Fruit fly (Drosophila melanogaster): ENCODE data around the gene CG14965.
A peak's percentile ranks its signal among the peaks of the same experiment; 100 is the strongest.

Gene CG14965

dm6 chr3L:3205349-3205748 is 13.1 kb upstream of the CG14965 start, which contains the start of gene CG32277:
CG32277 (minus strand) TSS chr3L:3205449.
- no peak for TF ChIP-seq Hr39 (GFP tag; optimal IDR thresholded peaks at IDR 0.05)
- TF ChIP-seq CG8632 (GFP tag; optimal IDR thresholded peaks at IDR 0.05) = no peak
- no peak for TF ChIP-seq lz (GFP tag; optimal IDR thresholded peaks at IDR 0.05)
- no peak for TF ChIP-seq acj6 (GFP tag; optimal IDR thresholded peaks at IDR 0.05)
- no peak for TF ChIP-seq CG4318 (GFP tag; optimal IDR thresholded peaks at IDR 0.05)
- TF ChIP-seq Lpt (GFP tag; optimal IDR thresholded peaks at IDR 0.05) = no peak
- TF ChIP-seq fd59A (GFP tag; optimal IDR thresholded peaks at IDR 0.05) = no peak
- TF ChIP-seq CG11902 (GFP tag; optimal IDR thresholded peaks at IDR 0.05) = no peak
- no peak for TF ChIP-seq Hr38 (GFP tag; optimal IDR thresholded peaks at IDR 0.05)
- TF ChIP-seq Met (GFP tag; optimal IDR thresholded peaks at IDR 0.05) = no peak
- TF ChIP-seq Gug (GFP tag; IDR thresholded peaks at IDR 0.05) = no peak

dm6 chr3L:3204348-3204747 is 12.1 kb upstream of the CG14965 start, which contains the start of gene CG33159:
CG33159 (minus strand) TSS chr3L:3204448.
- no peak for TF ChIP-seq dsx (GFP tag; optimal IDR thresholded peaks at IDR 0.05; ENCODE audit: poor library complexity, severe bottlenecking)
- TF ChIP-seq OdsH (GFP tag; optimal IDR thresholded peaks at IDR 0.05) = no peak
- TF ChIP-seq CG1621 (tag; optimal IDR thresholded peaks at IDR 0.05) = no peak
- TF ChIP-seq Gug (GFP tag; IDR thresholded peaks at IDR 0.05) = no peak
- TF ChIP-seq acj6 (GFP tag; optimal IDR thresholded peaks at IDR 0.05) = no peak
- TF ChIP-seq CG11762 (GFP tag; optimal IDR thresholded peaks at IDR 0.05; ENCODE audit: insufficient read depth) = no peak
- no peak for TF ChIP-seq CG31627 (GFP tag; optimal IDR thresholded peaks at IDR 0.05)
- no peak for TF ChIP-seq Sox102F (GFP tag; optimal IDR thresholded peaks at IDR 0.05)
- no peak for TF ChIP-seq fd59A (GFP tag; optimal IDR thresholded peaks at IDR 0.05)
- no peak for TF ChIP-seq topi (GFP tag; optimal IDR thresholded peaks at IDR 0.05)
- TF ChIP-seq CG15336 (GFP tag; IDR thresholded peaks at IDR 0.05) = no peak
- no peak for TF ChIP-seq CG6163 (GFP tag; IDR thresholded peaks at IDR 0.05)
- TF ChIP-seq CG6854 (GFP tag; optimal IDR thresholded peaks at IDR 0.05) = no peak
- no peak for TF ChIP-seq CG32006 (GFP tag; optimal IDR thresholded peaks at IDR 0.05)
- no peak for TF ChIP-seq CG8119 (GFP tag; IDR thresholded peaks at IDR 0.05)
- TF ChIP-seq fd85E (GFP tag; optimal IDR thresholded peaks at IDR 0.05) = no peak

DNA sequence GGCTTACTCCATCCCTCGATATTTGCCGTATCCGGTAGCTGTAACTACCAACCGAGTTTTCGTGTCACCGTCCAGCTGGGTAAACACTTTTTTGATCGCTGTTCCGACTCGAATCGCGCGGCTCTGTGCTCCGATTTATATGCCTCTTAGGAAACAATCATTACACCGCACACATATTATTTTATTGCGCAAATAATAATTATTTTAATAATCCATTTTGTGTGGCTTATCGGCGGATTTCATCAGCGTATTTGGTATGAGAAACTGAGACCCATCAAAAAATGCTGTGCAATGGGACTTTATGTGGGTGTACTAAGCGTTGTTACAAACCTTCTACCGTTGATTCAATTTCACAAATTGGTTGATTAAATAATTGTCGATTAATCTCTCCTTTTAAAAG is 10.8 kb upstream of the CG14965 start, which contains the start of gene CG32271:
Gene CG32271 (minus strand): TSS at position 101 of the 400 bp plus-strand sequence.
- TF ChIP-seq CG11762 (GFP tag; optimal IDR thresholded peaks at IDR 0.05; ENCODE audit: insufficient read depth) = no peak
- no peak for TF ChIP-seq CG6163 (GFP tag; IDR thresholded peaks at IDR 0.05)
- no peak for TF ChIP-seq CG3919 (GFP tag; optimal IDR thresholded peaks at IDR 0.05)
- no peak for TF ChIP-seq eg (GFP tag; IDR thresholded peaks at IDR 0.05)
- TF ChIP-seq svp (GFP tag) = no peak
- no peak for TF ChIP-seq acj6 (GFP tag; optimal IDR thresholded peaks at IDR 0.05)
- TF ChIP-seq fd85E (GFP tag; optimal IDR thresholded peaks at IDR 0.05) = no peak
- TF ChIP-seq Eip93F (GFP tag; optimal IDR thresholded peaks at IDR 0.05) = no peak
- TF ChIP-seq cyc (GFP tag; optimal IDR thresholded peaks at IDR 0.05) = no peak
- no peak for TF ChIP-seq Hr39 (GFP tag; optimal IDR thresholded peaks at IDR 0.05)
- no peak for TF ChIP-seq CG10669 (GFP tag; optimal IDR thresholded peaks at IDR 0.05)
- TF ChIP-seq Sox102F (GFP tag; optimal IDR thresholded peaks at IDR 0.05) = no peak
- TF ChIP-seq Hr38 (GFP tag; optimal IDR thresholded peaks at IDR 0.05) = no peak
- no peak for TF ChIP-seq Eip78C (GFP tag)
- no peak for TF ChIP-seq pdm3 (GFP tag; optimal IDR thresholded peaks at IDR 0.05)
- no peak for TF ChIP-seq lz (GFP tag; optimal IDR thresholded peaks at IDR 0.05)
- TF ChIP-seq Smox (GFP tag; optimal IDR thresholded peaks at IDR 0.05) = no peak

DNA sequence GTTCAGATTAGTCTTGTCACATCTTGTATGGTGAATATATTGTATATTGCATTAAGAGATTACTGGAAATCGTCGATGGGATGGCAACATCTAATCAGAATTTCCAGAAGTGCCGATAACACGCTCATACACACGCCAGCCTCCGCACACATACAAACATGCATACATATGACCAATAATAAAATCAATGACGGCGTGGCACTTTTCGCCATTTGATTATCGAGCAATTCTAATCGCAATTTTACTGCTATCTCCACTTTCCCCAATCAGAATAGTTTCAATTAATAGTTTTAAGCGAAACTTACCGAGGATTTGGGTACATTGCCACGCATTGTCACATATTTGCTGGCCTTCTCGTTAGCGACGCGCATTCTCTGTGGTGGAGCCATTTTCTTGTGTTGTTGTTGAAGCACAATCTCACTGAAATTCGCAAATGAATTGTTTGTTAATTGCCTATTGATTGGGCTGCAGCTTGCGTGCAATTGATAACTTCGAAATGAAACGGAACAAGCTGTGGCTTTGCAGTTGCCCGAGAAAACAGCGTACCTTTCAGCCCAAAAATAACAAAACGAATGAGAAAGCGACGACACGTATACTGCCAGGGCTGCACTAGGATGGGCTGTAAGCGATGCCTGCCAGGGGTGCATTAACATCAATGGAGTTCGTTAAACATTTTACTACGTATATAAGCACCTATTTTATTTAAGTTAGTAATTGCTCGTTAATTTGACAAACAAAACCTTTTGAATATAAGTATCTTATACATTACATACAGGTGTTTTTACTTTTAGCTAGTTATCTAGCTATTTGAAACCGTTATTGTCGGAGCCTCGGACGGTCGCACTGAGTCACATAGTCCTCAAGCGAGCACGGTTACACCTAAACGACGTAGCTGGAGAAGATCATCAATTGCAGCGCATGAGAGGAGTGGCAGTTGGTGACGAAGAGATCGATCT is 6.4 kb upstream of the CG14965 start, which contains the start of the genes CG32276 and gry:
Gene CG32276 (minus strand): TSS at position 601 of the 956 bp plus-strand sequence.
Gene gry (plus strand): TSS at position 644 of the 956 bp plus-strand sequence.
- TF ChIP-seq dsx (GFP tag; optimal IDR thresholded peaks at IDR 0.05; ENCODE audit: poor library complexity, severe bottlenecking) = no peak
- TF ChIP-seq CG7368 (GFP tag; optimal IDR thresholded peaks at IDR 0.05) = no peak
- peak; percentile 78 for TF ChIP-seq Eip93F (GFP tag; optimal IDR thresholded peaks at IDR 0.05)
- TF ChIP-seq salr (GFP tag; optimal IDR thresholded peaks at IDR 0.05) = no peak
- no peak for TF ChIP-seq CG10669 (GFP tag; optimal IDR thresholded peaks at IDR 0.05)
- TF ChIP-seq cyc (GFP tag; optimal IDR thresholded peaks at IDR 0.05) = peak; percentile 81
- TF ChIP-seq CG4318 (GFP tag; optimal IDR thresholded peaks at IDR 0.05) = no peak
- TF ChIP-seq CG16779 (tag; optimal IDR thresholded peaks at IDR 0.05) = peak; percentile 34
- peak; percentile 75 for TF ChIP-seq CG3032 (tag; optimal IDR thresholded peaks at IDR 0.05)
- TF ChIP-seq Met (GFP tag; optimal IDR thresholded peaks at IDR 0.05) = no peak
- peak; percentile 45; the same call in 1 of the 2 replicates for TF ChIP-seq CG15336 (GFP tag; IDR thresholded peaks at IDR 0.05)
- peak; percentile 72 for TF ChIP-seq eg (GFP tag; IDR thresholded peaks at IDR 0.05)
- TF ChIP-seq Hr4 (GFP tag; optimal IDR thresholded peaks at IDR 0.05) = no peak
- peak; percentile 86 for TF ChIP-seq svp (GFP tag)
- TF ChIP-seq CG3919 (GFP tag; optimal IDR thresholded peaks at IDR 0.05) = peak; percentile 84
- TF ChIP-seq pdm3 (GFP tag; optimal IDR thresholded peaks at IDR 0.05) = no peak
- TF ChIP-seq CG34406 (GFP tag; optimal IDR thresholded peaks at IDR 0.05) = peak; percentile 50
- peak; percentile 77 for TF ChIP-seq esn (GFP tag; optimal IDR thresholded peaks at IDR 0.05)
- peak; percentile 71 for TF ChIP-seq CG6854 (GFP tag; optimal IDR thresholded peaks at IDR 0.05)
- peak; percentile 51 for TF ChIP-seq Sox15 (GFP tag; optimal IDR thresholded peaks at IDR 0.05)
- peak; percentile 57 for TF ChIP-seq CG8319 (GFP tag; optimal IDR thresholded peaks at IDR 0.05)

All from whole organism, prepupa.